Worm (Caenorhabditis elegans) whole organism, young adult: ENCODE measurements around the gene lrx-1.

ENCODE experiments used
- F52B5.7 ChIP-seq: sonication (generic microtip); optimal IDR thresholded peaks from 2 replicates; lab custom pipeline; 2016; ENCODE audit warnings: mild to moderate bottlenecking, missing genetic modification characterization, missing compliant biosample characterization
- akir-1 ChIP-seq: fragments of 200-800 bp; sonication (Bioruptor generic); optimal IDR thresholded peaks from 2 replicates; lab custom pipeline; 2018; ENCODE audit warnings: mild to moderate bottlenecking, missing genetic modification characterization, moderate library complexity, missing compliant biosample characterization
- ama-1 ChIP-seq, 3 experiments: fragments of 150-350 bp in 1 of 3; sonication (generic microtip) in 2 of 3; optimal IDR thresholded peaks; 2 replicates each; lab custom pipeline; 2014 to 2018; ENCODE audit warnings: missing biosample characterization in 2 of 3, missing genetic modification characterization in 2 of 3, missing genetic modification reagents in 2 of 3
- aptf-3 ChIP-seq: fragments of 200-800 bp; sonication (Bioruptor generic); IDR thresholded peaks from 2 replicates; pipeline ENCODE4 v1.3.6; 2022; ENCODE audit warnings: missing genetic modification characterization, missing compliant biosample characterization
- athp-1 ChIP-seq: sonication (generic microtip); optimal IDR thresholded peaks from 2 replicates; lab custom pipeline; 2017; ENCODE audit warnings: mild to moderate bottlenecking, missing genetic modification characterization, missing compliant biosample characterization
- attf-3 ChIP-seq: fragments of 200-800 bp; sonication (Bioruptor generic); conservative IDR thresholded peaks from 2 replicates; pipeline ENCODE4 v1.3.6; 2022; ENCODE audit warnings: missing genetic modification reagents, missing genetic modification characterization, missing compliant biosample characterization
- dpl-1 ChIP-seq: fragments of 150-350 bp; optimal IDR thresholded peaks from 2 replicates; lab custom pipeline; 2014; ENCODE audit warnings: missing biosample characterization, missing genetic modification reagents, missing genetic modification characterization
- ets-4 ChIP-seq: fragments of 200-800 bp; sonication (Bioruptor generic); optimal IDR thresholded peaks from 2 replicates; lab custom pipeline; 2018; ENCODE audit warnings: mild to moderate bottlenecking, missing genetic modification characterization, missing compliant biosample characterization
- lsy-27 ChIP-seq: sonication (generic microtip); optimal IDR thresholded peaks from 2 replicates; lab custom pipeline; 2017; ENCODE audit warnings: missing genetic modification characterization, mild to moderate bottlenecking, missing compliant biosample characterization, antibody characterized with exemption, missing genotype, borderline replicate concordance; ENCODE audit not compliant: insufficient read depth
- nfya-2 ChIP-seq: fragments of 200-800 bp; sonication (Bioruptor generic); IDR thresholded peaks from 2 replicates; pipeline ENCODE4 v1.3.6; 2022; ENCODE audit warnings: missing genetic modification reagents, missing genetic modification characterization, missing compliant biosample characterization
- rec-8 ChIP-seq, 2 experiments: sonication (generic microtip); optimal IDR thresholded peaks; 2 replicates each; lab custom pipeline; 2016; ENCODE audit warnings: mild to moderate bottlenecking in 2 of 2, missing genetic modification characterization in 2 of 2, missing genetic modification reagents in 2 of 2, missing genotype in 2 of 2, missing biosample characterization in 1 of 2, missing compliant biosample characterization in 1 of 2, moderate library complexity in 1 of 2
- snpc-4 ChIP-seq, 5 experiments: fragments of 150-350 bp in 1 of 5; sonication (generic microtip) in 4 of 5; optimal IDR thresholded peaks; 2 replicates each; lab custom pipeline; 2014 to 2018; ENCODE audit warnings: missing genetic modification characterization in 5 of 5, missing biosample characterization in 3 of 5, antibody characterized with exemption in 2 of 5, mild to moderate bottlenecking in 2 of 5, missing compliant biosample characterization in 2 of 5, missing genotype in 2 of 5, moderate library complexity in 2 of 5, missing genetic modification reagents in 1 of 5

- no peak for TF ChIP-seq aptf-3
- TF ChIP-seq nfya-2 (GFP tag; lab: Robert Waterston, UW): no peak
- no peak for TF ChIP-seq dpl-1 (GFP tag; lab: Kevin White, UChicago)
- TF ChIP-seq F52B5.7 (tag; lab: Kevin White, UChicago): no peak
- no peak for TF ChIP-seq rec-8 (tag; optimal IDR thresholded peaks at IDR 0.05; lab: Kevin White, UChicago)
- TF ChIP-seq ama-1 (optimal IDR thresholded peaks at IDR 0.05; lab: Kevin White, UChicago): no peak
- no peak for TF ChIP-seq ama-1 (GFP tag; optimal IDR thresholded peaks at IDR 0.05; lab: Kevin White, UChicago)
- no peak for TF ChIP-seq athp-1 (tag; lab: Kevin White, UChicago)
- TF ChIP-seq akir-1 (GFP tag; lab: Kevin White, UChicago): no peak
- no peak for TF ChIP-seq ets-4 (GFP tag; lab: Kevin White, UChicago)
- TF ChIP-seq snpc-4 (GFP tag; optimal IDR thresholded peaks at IDR 0.05; lab: Kevin White, UChicago): no peak
- TF ChIP-seq snpc-4 (tag; optimal IDR thresholded peaks at IDR 0.05; lab: Kevin White, UChicago): no peak
- no peak for TF ChIP-seq attf-3 (GFP tag; lab: Robert Waterston, UW)
- TF ChIP-seq lsy-27: no peak
These were observed 42.6 kb downstream of the lrx-1 start for ce11 chrV:12295015-12295414.
